Worm (Caenorhabditis elegans) whole organism, early embryonic: Measurements from ENCODE around the gene cyp-31A2.

Source experiments
- B0310.2 ChIP-seq: sonication (generic microtip); optimal IDR thresholded peaks from 2 replicates; lab custom pipeline; 2016; ENCODE audit warnings: mild to moderate bottlenecking, missing genetic modification characterization, missing compliant biosample characterization
- aly-1 ChIP-seq: sonication (generic microtip); optimal IDR thresholded peaks from 2 replicates; lab custom pipeline; 2016; ENCODE audit warnings: missing genetic modification characterization, missing compliant biosample characterization
- ama-1 ChIP-seq: fragments of 150-350 bp; optimal IDR thresholded peaks from 2 replicates; lab custom pipeline; 2014
- ceh-36 ChIP-seq: sonication (generic microtip); optimal IDR thresholded peaks from 2 replicates; lab custom pipeline; 2016; ENCODE audit warnings: missing genetic modification characterization, inconsistent platforms, missing compliant biosample characterization
- flt-1 ChIP-seq: fragments of 200-800 bp; sonication (Bioruptor generic); IDR thresholded peaks from 2 replicates; pipeline ENCODE4 v1.3.6; 2022; ENCODE audit warnings: missing genetic modification characterization, missing compliant biosample characterization
- hmg-4 ChIP-seq: fragments of 200-800 bp; sonication (Bioruptor generic); optimal IDR thresholded peaks from 2 replicates; lab custom pipeline; 2018; ENCODE audit warnings: mild to moderate bottlenecking, missing genetic modification characterization, missing compliant biosample characterization
- sea-1 ChIP-seq: fragments of 200-800 bp; sonication (Bioruptor generic); conservative IDR thresholded peaks from 2 replicates; pipeline ENCODE4 v1.3.6; 2022; ENCODE audit warnings: missing genetic modification characterization, missing compliant biosample characterization
- tbx-11 ChIP-seq: fragments of 200-800 bp; sonication (Bioruptor generic); IDR thresholded peaks from 2 replicates; pipeline ENCODE4 v1.3.6; 2022; ENCODE audit warnings: missing genetic modification characterization, missing compliant biosample characterization
- tbx-37 ChIP-seq: fragments of 200-800 bp; sonication (Bioruptor generic); conservative IDR thresholded peaks from 2 replicates; pipeline ENCODE4 v1.3.6; 2022; ENCODE audit warnings: missing genetic modification reagents, missing genetic modification characterization, missing compliant biosample characterization

DNA sequence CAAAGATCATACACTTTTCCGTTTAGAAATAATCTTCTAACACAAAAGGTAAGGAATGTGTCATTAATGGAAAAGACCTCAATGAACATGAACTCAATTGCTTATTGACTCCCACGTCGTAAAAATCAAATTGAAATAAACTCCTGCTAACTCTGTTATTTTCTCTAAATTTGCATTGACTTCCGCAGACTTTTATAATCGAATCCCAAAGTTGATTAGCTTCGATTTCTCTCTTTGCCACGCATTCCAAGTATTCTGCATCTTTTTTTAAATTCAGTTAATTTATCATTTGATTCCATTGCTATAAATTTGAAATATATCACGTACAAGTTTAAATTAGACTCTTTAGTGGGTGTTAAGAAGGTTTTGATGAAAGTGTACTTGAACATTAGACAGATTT, 15.1 kb upstream of the cyp-31A2 start:
- TF ChIP-seq tbx-11 (no peak), aly-1 (no peak), hmg-4 (no peak), sea-1 (GFP tag; lab: Robert Waterston, UW) (no peak), B0310.2 (tag; lab: Kevin White, UChicago) (no peak), ama-1 (no peak), flt-1 (no peak), ceh-36 (tag; lab: Kevin White, UChicago) (no peak), tbx-37 (no peak)
